Fruit fly (Drosophila melanogaster): Measurements from ENCODE around the gene Klp31E.

Gene Klp31E

dm6 chr2L:10395642-10396487 is 18.0 kb upstream of the Klp31E start, which contains the start of gene Mdh1 (continued):
- TF ChIP-seq crp (GFP tag; optimal IDR thresholded peaks at IDR 0.05): no peak
- no peak for TF ChIP-seq CG12219 (GFP tag; optimal IDR thresholded peaks at IDR 0.05)
- TF ChIP-seq tin (GFP tag; optimal IDR thresholded peaks at IDR 0.05): no peak
- TF ChIP-seq CG15073 (GFP tag; optimal IDR thresholded peaks at IDR 0.05): no peak
- no peak for TF ChIP-seq CG3726 (GFP tag; IDR thresholded peaks at IDR 0.05)
- TF ChIP-seq maf-S (GFP tag; optimal IDR thresholded peaks at IDR 0.05): no peak
- TF ChIP-seq Ptx1 (GFP tag; IDR thresholded peaks at IDR 0.05): no peak
- no peak for TF ChIP-seq Hr78 (GFP tag; optimal IDR thresholded peaks at IDR 0.05)
- no peak for TF ChIP-seq slp2 (GFP tag; optimal IDR thresholded peaks at IDR 0.05)
- no peak for TF ChIP-seq CG6689 (GFP tag; IDR thresholded peaks at IDR 0.05)
- TF ChIP-seq CG7556 (GFP tag; optimal IDR thresholded peaks at IDR 0.05): no peak
- TF ChIP-seq ro (GFP tag; IDR thresholded peaks at IDR 0.05): no peak
- TF ChIP-seq Med (GFP tag): peak; percentile 62
- no peak for TF ChIP-seq Asciz (GFP tag; optimal IDR thresholded peaks at IDR 0.05)
- no peak for TF ChIP-seq Ada2b (GFP tag; IDR thresholded peaks at IDR 0.05)
- TF ChIP-seq cwo (GFP tag; optimal IDR thresholded peaks at IDR 0.05): no peak
- no peak for TF ChIP-seq caup (GFP tag; optimal IDR thresholded peaks at IDR 0.05; ENCODE audit: severe bottlenecking)
- TF ChIP-seq CG17186 (GFP tag; optimal IDR thresholded peaks at IDR 0.05): peak; percentile 35
- no peak for TF ChIP-seq cas (GFP tag; IDR thresholded peaks at IDR 0.05)
- TF ChIP-seq CG31224 (GFP tag; IDR thresholded peaks at IDR 0.05): no peak
- no peak for TF ChIP-seq gfzf (GFP tag; optimal IDR thresholded peaks at IDR 0.05)
- peak; percentile 25 for TF ChIP-seq phol (tag; optimal IDR thresholded peaks at IDR 0.05)
- no peak for TF ChIP-seq CG15269 (tag; optimal IDR thresholded peaks at IDR 0.05)
- TF ChIP-seq CG15514 (GFP tag; optimal IDR thresholded peaks at IDR 0.05): peak; percentile 72
- no peak for TF ChIP-seq dpn (GFP tag; optimal IDR thresholded peaks at IDR 0.05)
- no peak for TF ChIP-seq CG5245 (GFP tag; optimal IDR thresholded peaks at IDR 0.05)
- no peak for TF ChIP-seq Ravus (GFP tag; IDR thresholded peaks at IDR 0.05)
- peak; percentile 8 for TF ChIP-seq az2 (GFP tag; optimal IDR thresholded peaks at IDR 0.05)
- TF ChIP-seq CG10274 (GFP tag; optimal IDR thresholded peaks at IDR 0.05): no peak
- TF ChIP-seq ERR (GFP tag; optimal IDR thresholded peaks at IDR 0.05): peak; percentile 91
- TF ChIP-seq seq (GFP tag; IDR thresholded peaks at IDR 0.05): no peak
- TF ChIP-seq CG34422 (GFP tag; IDR thresholded peaks at IDR 0.05): peak; percentile 53; the same call in 1 of the 3 replicates
- no peak for TF ChIP-seq CG16863 (GFP tag; optimal IDR thresholded peaks at IDR 0.05)
- no peak for TF ChIP-seq CG6175 (GFP tag; IDR thresholded peaks at IDR 0.05)
- TF ChIP-seq sisA (GFP tag; IDR thresholded peaks at IDR 0.05): no peak
- TF ChIP-seq Doc2 (GFP tag; IDR thresholded peaks at IDR 0.05): no peak
- TF ChIP-seq exex (tag; optimal IDR thresholded peaks at IDR 0.05): peak; percentile 19
- no peak for TF ChIP-seq GATAe (GFP tag; conservative IDR thresholded peaks at IDR 0.05)
- TF ChIP-seq CG12104 (GFP tag; optimal IDR thresholded peaks at IDR 0.05): no peak
- TF ChIP-seq Sin3A (optimal IDR thresholded peaks at IDR 0.05): no peak
- TF ChIP-seq vfl (GFP tag; optimal IDR thresholded peaks at IDR 0.05): no peak
- TF ChIP-seq Elba2 (GFP tag; optimal IDR thresholded peaks at IDR 0.05): peak; percentile 92
- TF ChIP-seq CG9727 (GFP tag; optimal IDR thresholded peaks at IDR 0.05): no peak

All from whole organism, embryonic.